Fruit fly (Drosophila melanogaster): ENCODE data around the gene CG42526.

DNA sequence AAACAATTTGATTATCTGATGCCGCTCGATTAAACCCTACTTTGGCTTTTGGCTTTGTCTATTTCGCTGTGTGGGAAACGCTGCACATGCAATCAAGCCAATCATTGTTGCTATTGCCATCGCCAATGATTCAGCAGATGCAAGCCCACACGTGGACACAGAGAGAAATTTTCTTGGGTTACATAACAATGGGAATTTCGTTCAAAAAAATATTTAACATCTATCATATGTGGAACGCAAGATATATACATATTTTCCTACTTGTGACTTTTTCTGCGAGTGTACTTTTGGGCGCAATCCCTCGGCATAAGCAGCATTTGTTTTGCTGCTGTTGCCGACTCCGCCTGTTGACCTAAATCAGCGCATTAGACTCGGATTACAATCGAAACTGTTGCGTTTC, 15.9 kb downstream of the CG42526 start:
- TF ChIP-seq CTCF (optimal IDR thresholded peaks at IDR 0.05): no peak
- no peak for TF ChIP-seq CG8478 (optimal IDR thresholded peaks at IDR 0.05)
